Fruit fly (Drosophila melanogaster) whole organism, pupa: ENCODE results near the gene CheA84a.

ENCODE experiments used
- CG10348 ChIP-seq: fragments of 200-800 bp; sonication (Bioruptor generic); IDR thresholded peaks from 2 replicates; pipeline ENCODE4 v1.3.6; 2022; ENCODE audit warnings: missing biosample characterization, missing genetic modification characterization
- CG12605 ChIP-seq: fragments of 200-800 bp; sonication (Bioruptor generic); IDR thresholded peaks from 2 replicates; pipeline ENCODE4 v1.3.6; 2022; ENCODE audit warnings: missing biosample characterization, missing genetic modification characterization
- CG13204 ChIP-seq: fragments of 200-800 bp; sonication (Bioruptor generic); optimal IDR thresholded peaks from 2 replicates; lab custom pipeline; 2018; ENCODE audit warnings: missing biosample characterization, mild to moderate bottlenecking, missing genetic modification characterization, moderate library complexity
- CG14655 ChIP-seq: fragments of 200-800 bp; sonication (Bioruptor generic); optimal IDR thresholded peaks from 3 replicates; lab custom pipeline; 2017; ENCODE audit warnings: mild to moderate bottlenecking, missing biosample characterization, missing genetic modification reagents, missing genetic modification characterization
- CG15710 ChIP-seq: fragments of 200-800 bp; sonication (Bioruptor generic); optimal IDR thresholded peaks from 2 replicates; lab custom pipeline; 2018; ENCODE audit warnings: missing biosample characterization, mild to moderate bottlenecking, missing genetic modification characterization, moderate library complexity
- CG17806 ChIP-seq: fragments of 200-800 bp; sonication (Bioruptor generic); optimal IDR thresholded peaks from 2 replicates; lab custom pipeline; 2018; ENCODE audit warnings: missing biosample characterization, mild to moderate bottlenecking, missing genetic modification characterization, moderate library complexity
- CG32121 ChIP-seq: fragments of 200-800 bp; sonication (Bioruptor generic); IDR thresholded peaks from 2 replicates; pipeline ENCODE4 v1.3.6; 2022; ENCODE audit warnings: missing biosample characterization, missing genetic modification characterization
- CG34367 ChIP-seq: fragments of 200-800 bp; sonication (Bioruptor generic); optimal IDR thresholded peaks from 2 replicates; lab custom pipeline; 2018; ENCODE audit warnings: missing biosample characterization, mild to moderate bottlenecking, missing genetic modification characterization
- CG4496 ChIP-seq: fragments of 200-800 bp; sonication (Bioruptor generic); IDR thresholded peaks from 3 replicates; pipeline ENCODE4 v1.3.6; 2022; ENCODE audit warnings: missing biosample characterization, missing genetic modification characterization
- CG8159 ChIP-seq: fragments of 200-800 bp; sonication (Bioruptor generic); optimal IDR thresholded peaks from 3 replicates; lab custom pipeline; 2018; ENCODE audit warnings: missing biosample characterization, mild to moderate bottlenecking, missing genetic modification characterization, moderate library complexity
- CG8301 ChIP-seq: fragments of 200-800 bp; sonication (Bioruptor generic); optimal IDR thresholded peaks from 2 replicates; lab custom pipeline; 2018; ENCODE audit warnings: missing biosample characterization, mild to moderate bottlenecking, missing genetic modification characterization
- CG9948 ChIP-seq: fragments of 200-800 bp; sonication (Bioruptor generic); optimal IDR thresholded peaks from 2 replicates; lab custom pipeline; 2018; ENCODE audit warnings: missing biosample characterization, mild to moderate bottlenecking, missing genetic modification characterization, moderate library complexity
- D1 ChIP-seq: fragments of 200-800 bp; sonication (Bioruptor generic); optimal IDR thresholded peaks from 2 replicates; lab custom pipeline; 2018; ENCODE audit warnings: missing biosample characterization, mild to moderate bottlenecking, missing genetic modification characterization, moderate library complexity
- EcR ChIP-seq: fragments of 200-800 bp; sonication (Bioruptor generic); optimal IDR thresholded peaks from 3 replicates; lab custom pipeline; 2019; ENCODE audit warnings: missing biosample characterization, missing genetic modification characterization, mild to moderate bottlenecking, moderate library complexity, missing genetic modification reagents
- Ets98B ChIP-seq: fragments of 200-800 bp; sonication (Bioruptor generic); IDR thresholded peaks from 2 replicates; pipeline ENCODE4 v1.3.6; 2022; ENCODE audit warnings: missing biosample characterization, missing genetic modification characterization
- Pif1A ChIP-seq: fragments of 200-800 bp; sonication (Bioruptor generic); optimal IDR thresholded peaks from 3 replicates; lab custom pipeline; 2016; ENCODE audit warnings: missing biosample characterization, missing genetic modification characterization
- Pif1B ChIP-seq: fragments of 200-800 bp; sonication (Bioruptor generic); optimal IDR thresholded peaks from 3 replicates; lab custom pipeline; 2016; ENCODE audit warnings: missing biosample characterization, missing genetic modification characterization
- Snoo ChIP-seq: fragments of 200-800 bp; sonication (Bioruptor generic); optimal IDR thresholded peaks from 3 replicates; lab custom pipeline; 2017; ENCODE audit warnings: missing biosample characterization, mild to moderate bottlenecking, missing genetic modification characterization, inconsistent platforms
- fd96Ca ChIP-seq: fragments of 200-800 bp; sonication (Bioruptor generic); IDR thresholded peaks from 3 replicates; pipeline ENCODE4 v1.3.6; 2022; ENCODE audit warnings: missing biosample characterization, missing genetic modification characterization
- gl ChIP-seq: fragments of 200-800 bp; sonication (Bioruptor generic); optimal IDR thresholded peaks from 2 replicates; lab custom pipeline; 2018; ENCODE audit warnings: missing biosample characterization, mild to moderate bottlenecking, missing genetic modification characterization
- rn ChIP-seq: fragments of 200-800 bp; sonication (Bioruptor generic); IDR thresholded peaks from 2 replicates; pipeline ENCODE4 v1.3.6; 2022; ENCODE audit warnings: missing biosample characterization, missing genetic modification characterization

CheA84a gene

dm6 chr3R:8206628-8207275 lies 2.1 kb upstream of the CheA84a start:
- TF ChIP-seq D1 (tag; lab: Kevin White, UChicago): no peak

- TF ChIP-seq fd96Ca (GFP tag; lab: Robert Waterston, UW): no peak
- no peak for TF ChIP-seq Pif1A (GFP tag; lab: Kevin White, UChicago)
These were observed 1.4 kb upstream of the CheA84a start for dm6 chr3R:8206019-8206418.

dm6 chr3R:8205292-8205893 lies 763 bp upstream of the CheA84a start:
- TF ChIP-seq Pif1A (GFP tag; lab: Kevin White, UChicago) (no peak), fd96Ca (GFP tag; lab: Robert Waterston, UW) (no peak), CG8301 (tag; lab: Kevin White, UChicago) (no peak), CG10348 (GFP tag; lab: Robert Waterston, UW) (no peak), CG8159 (tag; lab: Kevin White, UChicago) (no peak), rn (GFP tag; lab: Robert Waterston, UW) (no peak), CG12605 (GFP tag; lab: Robert Waterston, UW) (no peak), CG15710 (no peak), Ets98B (GFP tag; lab: Robert Waterston, UW) (no peak), CG4496 (no peak), CG34367 (tag; lab: Kevin White, UChicago) (no peak), CG32121 (no peak), Pif1B (GFP tag; lab: Kevin White, UChicago) (no peak), CG17806 (tag; lab: Kevin White, UChicago) (no peak), CG9948 (tag; lab: Kevin White, UChicago) (no peak), D1 (tag; lab: Kevin White, UChicago) (no peak), CG13204 (GFP tag; lab: Kevin White, UChicago) (no peak), Snoo (no peak)

- no peak for TF ChIP-seq CG15710
- no peak for TF ChIP-seq CG10348 (GFP tag; lab: Robert Waterston, UW)
- no peak for TF ChIP-seq CG17806 (tag; lab: Kevin White, UChicago)
- TF ChIP-seq CG4496: no peak
- no peak for TF ChIP-seq rn (GFP tag; lab: Robert Waterston, UW)
- no peak for TF ChIP-seq CG32121
- no peak for TF ChIP-seq CG14655 (GFP tag; lab: Kevin White, UChicago)
- TF ChIP-seq fd96Ca (GFP tag; lab: Robert Waterston, UW): no peak
- no peak for TF ChIP-seq CG34367 (tag; lab: Kevin White, UChicago)
- no peak for TF ChIP-seq Pif1B (GFP tag; lab: Kevin White, UChicago)
- TF ChIP-seq EcR (GFP tag; lab: Kevin White, UChicago): no peak
These were observed 1.3 kb downstream of the CheA84a start for dm6 chr3R:8203367-8203766.

- TF ChIP-seq CG32121 (no peak), EcR (GFP tag; lab: Kevin White, UChicago) (no peak)
These were observed 6.3 kb downstream of the CheA84a start for dm6 chr3R:8198320-8198719.

- TF ChIP-seq CG12605 (GFP tag; lab: Robert Waterston, UW) (no peak), CG4496 (no peak), rn (GFP tag; lab: Robert Waterston, UW) (no peak), CG32121 (no peak), CG8301 (tag; lab: Kevin White, UChicago) (peak; percentile 25), CG9948 (tag; lab: Kevin White, UChicago) (peak; percentile 30), Snoo (no peak), CG8159 (tag; lab: Kevin White, UChicago) (peak; percentile 50), CG17806 (tag; lab: Kevin White, UChicago) (peak; percentile 48), CG10348 (GFP tag; lab: Robert Waterston, UW) (no peak), CG15710 (peak; percentile 50), CG34367 (tag; lab: Kevin White, UChicago) (peak; percentile 38), D1 (tag; lab: Kevin White, UChicago) (no peak), fd96Ca (GFP tag; lab: Robert Waterston, UW) (peak; percentile 37; the same call in 1 of the 3 replicates), CG14655 (GFP tag; lab: Kevin White, UChicago) (peak; percentile 32), EcR (GFP tag; lab: Kevin White, UChicago) (no peak), Ets98B (GFP tag; lab: Robert Waterston, UW) (no peak), Pif1B (GFP tag; lab: Kevin White, UChicago) (no peak), Pif1A (GFP tag; lab: Kevin White, UChicago) (peak; percentile 13), gl (tag; lab: Kevin White, UChicago) (no peak), CG13204 (GFP tag; lab: Kevin White, UChicago) (no peak)
These were observed 7.5 kb downstream of the CheA84a start for dm6 chr3R:8197137-8197536.
